Fruit fly (Drosophila melanogaster): ENCODE measurements around the gene Psf1.

The Psf1 gene

dm6 chr3L:1295693-1296092 is 48.2 kb upstream of the Psf1 start, which contains the start of gene Rabex-5 (continued):
- peak; percentile 36 for TF ChIP-seq CG7786 (GFP tag; optimal IDR thresholded peaks at IDR 0.05)
- no peak for TF ChIP-seq CG8478 (optimal IDR thresholded peaks at IDR 0.05)
- TF ChIP-seq Gug (GFP tag; IDR thresholded peaks at IDR 0.05), result peak; percentile 52; the same call in 2 of the 4 replicates
- peak; percentile 62 for TF ChIP-seq YL-1 (GFP tag; optimal IDR thresholded peaks at IDR 0.05)
- TF ChIP-seq jing (GFP tag; optimal IDR thresholded peaks at IDR 0.05), result no peak
- no peak for TF ChIP-seq Blimp-1 (GFP tag; optimal IDR thresholded peaks at IDR 0.05)
- TF ChIP-seq CG15601 (tag; optimal IDR thresholded peaks at IDR 0.05), result no peak
- no peak for TF ChIP-seq CG10543 (GFP tag; optimal IDR thresholded peaks at IDR 0.05)
- no peak for TF ChIP-seq tap (tag; optimal IDR thresholded peaks at IDR 0.05)
- TF ChIP-seq danr (GFP tag; IDR thresholded peaks at IDR 0.05), result no peak
- TF ChIP-seq CG16815 (GFP tag; optimal IDR thresholded peaks at IDR 0.05), result no peak
- no peak for TF ChIP-seq ttk (GFP tag; IDR thresholded peaks at IDR 0.05)
- TF ChIP-seq phol (tag; optimal IDR thresholded peaks at IDR 0.05), result peak; percentile 32
- TF ChIP-seq CG12104 (GFP tag; optimal IDR thresholded peaks at IDR 0.05), result no peak
- TF ChIP-seq amos (GFP tag; IDR thresholded peaks at IDR 0.05; ENCODE audit: partially characterized antibody), result peak; percentile 92
- no peak for TF ChIP-seq Drgx (GFP tag; IDR thresholded peaks at IDR 0.05)
- TF ChIP-seq CG9932 (GFP tag; IDR thresholded peaks at IDR 0.05), result peak; percentile 70
- TF ChIP-seq knrl (GFP tag; IDR thresholded peaks at IDR 0.05; ENCODE audit: partially characterized antibody), result peak; percentile 88
- TF ChIP-seq CG6175 (GFP tag; IDR thresholded peaks at IDR 0.05), result no peak
- peak; percentile 88 for TF ChIP-seq pzg (GFP tag; optimal IDR thresholded peaks at IDR 0.05)
- TF ChIP-seq psq (GFP tag; optimal IDR thresholded peaks at IDR 0.05), result no peak
- TF ChIP-seq Hr51 (GFP tag; optimal IDR thresholded peaks at IDR 0.05), result peak in 1 of 2 experiments; percentile 23
- peak; percentile 46; the same call in 2 of the 3 replicates for TF ChIP-seq Dbx (GFP tag; IDR thresholded peaks at IDR 0.05)
- TF ChIP-seq HmgZ (tag; optimal IDR thresholded peaks at IDR 0.05), result peak; percentile 78
- peak; percentile 6 for TF ChIP-seq CG10147 (GFP tag; optimal IDR thresholded peaks at IDR 0.05)
- TF ChIP-seq CG3281 (GFP tag; optimal IDR thresholded peaks at IDR 0.05), result no peak
- no peak for TF ChIP-seq peb (GFP tag; IDR thresholded peaks at IDR 0.05)
- no peak for TF ChIP-seq ab (GFP tag; optimal IDR thresholded peaks at IDR 0.05)
- peak; percentile 85 for TF ChIP-seq Med (GFP tag)
- TF ChIP-seq yki (optimal IDR thresholded peaks at IDR 0.05), result no peak
- peak; percentile 0 for TF ChIP-seq ftz-f1 (GFP tag; optimal IDR thresholded peaks at IDR 0.05)
- no peak for TF ChIP-seq pfk (GFP tag; optimal IDR thresholded peaks at IDR 0.05)
- peak; percentile 21 for TF ChIP-seq tx (GFP tag; optimal IDR thresholded peaks at IDR 0.05)
- TF ChIP-seq slou (GFP tag; optimal IDR thresholded peaks at IDR 0.05), result peak; percentile 13
- TF ChIP-seq D19A (tag; optimal IDR thresholded peaks at IDR 0.05), result no peak
- TF ChIP-seq az2 (GFP tag; optimal IDR thresholded peaks at IDR 0.05), result peak; percentile 35
- TF ChIP-seq dan (GFP tag; IDR thresholded peaks at IDR 0.05), result no peak
- TF ChIP-seq odd (GFP tag; optimal IDR thresholded peaks at IDR 0.05), result no peak
- TF ChIP-seq CG18476 (GFP tag; optimal IDR thresholded peaks at IDR 0.05), result no peak
- no peak for TF ChIP-seq Side (GFP tag; optimal IDR thresholded peaks at IDR 0.05)
- no peak for TF ChIP-seq repo (GFP tag; optimal IDR thresholded peaks at IDR 0.05)
- TF ChIP-seq B-H2 (GFP tag; optimal IDR thresholded peaks at IDR 0.05), result no peak
- no peak for TF ChIP-seq CG31441 (GFP tag; IDR thresholded peaks at IDR 0.05)
- no peak for TF ChIP-seq cas (GFP tag; IDR thresholded peaks at IDR 0.05)
- peak; percentile 85 for TF ChIP-seq unc-4 (GFP tag; IDR thresholded peaks at IDR 0.05; ENCODE audit: partially characterized antibody)
- no peak for TF ChIP-seq zf30C (GFP tag; optimal IDR thresholded peaks at IDR 0.05)
- TF ChIP-seq CG30020 (tag; optimal IDR thresholded peaks at IDR 0.05), result no peak
- TF ChIP-seq sima (GFP tag; optimal IDR thresholded peaks at IDR 0.05), result no peak
- peak; percentile 25 for TF ChIP-seq CG10267 (tag; optimal IDR thresholded peaks at IDR 0.05)
- no peak for TF ChIP-seq CG3838 (GFP tag; optimal IDR thresholded peaks at IDR 0.05)
- no peak for TF ChIP-seq CG15479 (GFP tag; optimal IDR thresholded peaks at IDR 0.05)
- TF ChIP-seq Xbp1 (GFP tag; optimal IDR thresholded peaks at IDR 0.05), result peak; percentile 62
